Worm (Caenorhabditis elegans): ENCODE results near the gene sox-3.

- no peak for TF ChIP-seq npax-4 (tag; optimal IDR thresholded peaks at IDR 0.05)
- TF ChIP-seq ztf-16 (tag; optimal IDR thresholded peaks at IDR 0.05): no peak
- TF ChIP-seq fax-1 (tag; optimal IDR thresholded peaks at IDR 0.05): no peak
- TF ChIP-seq ceh-45 (GFP tag; IDR thresholded peaks at IDR 0.05): no peak
- no peak for TF ChIP-seq unc-3 (GFP tag; conservative IDR thresholded peaks at IDR 0.05)
- TF ChIP-seq unc-3 (tag; optimal IDR thresholded peaks at IDR 0.05): no peak
Measured at ce11 chrX:14654668-14655067, 38.1 kb downstream of the sox-3 start, which contains the start of gene syg-2.
